Worm (Caenorhabditis elegans): Measurements from ENCODE around the gene F41F3.1.

DNA sequence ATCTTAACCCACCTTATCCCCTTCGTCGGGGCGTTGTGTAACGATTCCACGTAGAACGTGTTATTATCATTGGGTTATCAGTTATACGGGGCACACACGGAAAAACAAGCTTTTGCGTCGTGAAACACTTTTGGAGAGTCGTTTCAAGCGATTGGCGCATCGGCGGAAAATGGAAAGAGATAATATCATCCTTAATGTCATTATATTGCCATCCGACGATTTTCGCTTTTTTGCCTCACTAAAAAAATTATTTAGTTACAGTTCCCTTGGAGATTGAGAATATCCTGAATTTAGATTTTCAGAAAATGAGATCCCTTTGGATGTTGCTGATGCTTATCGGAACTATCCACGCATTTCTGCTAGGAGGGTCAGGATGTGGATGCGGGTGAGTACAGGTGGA, 5.8 kb upstream of the F41F3.1 start, which contains the start of gene F41F3.8:
- TF ChIP-seq ref-1 (GFP tag; conservative IDR thresholded peaks at IDR 0.05): no peak
- no peak for TF ChIP-seq tab-1 (GFP tag; IDR thresholded peaks at IDR 0.05)
